Fruit fly (Drosophila melanogaster) S2 (cell line): ENCODE measurements around the gene nrv1.

Experiments
- CG8478 ChIP-seq: fragments of >200 bp; optimal IDR thresholded peaks from 2 replicates; lab custom pipeline; 2018
- CTCF ChIP-seq, 2 experiments: fragments of >200 bp; optimal IDR thresholded peaks; 2 replicates each; lab custom pipeline; 2018

DNA sequence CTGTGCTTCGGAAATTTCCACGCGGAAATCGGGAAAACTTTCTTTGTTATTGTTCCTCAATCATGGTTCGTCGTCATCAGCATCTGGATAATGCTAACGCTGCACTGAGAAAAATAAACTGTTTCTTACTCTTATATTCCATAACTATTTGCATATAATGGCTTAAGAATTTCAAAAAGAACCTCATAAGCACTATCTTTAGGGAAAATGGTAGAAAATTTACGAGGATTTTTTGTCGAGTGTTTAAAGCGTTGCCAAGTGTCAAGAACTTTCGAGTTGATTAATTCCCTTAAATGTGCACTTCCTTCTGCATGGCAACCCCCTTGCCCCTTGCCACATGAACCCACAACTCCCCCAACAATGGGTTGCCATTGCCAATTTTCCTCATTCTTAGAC is 1.3 kb upstream of the nrv1 start:
- TF ChIP-seq CTCF (optimal IDR thresholded peaks at IDR 0.05; lab: Kevin White, UChicago) (no peak), CG8478 (lab: Kevin White, UChicago) (no peak)
